Worm (Caenorhabditis elegans): Measurements from ENCODE around the gene nhr-145.

nhr-145 gene

DNA sequence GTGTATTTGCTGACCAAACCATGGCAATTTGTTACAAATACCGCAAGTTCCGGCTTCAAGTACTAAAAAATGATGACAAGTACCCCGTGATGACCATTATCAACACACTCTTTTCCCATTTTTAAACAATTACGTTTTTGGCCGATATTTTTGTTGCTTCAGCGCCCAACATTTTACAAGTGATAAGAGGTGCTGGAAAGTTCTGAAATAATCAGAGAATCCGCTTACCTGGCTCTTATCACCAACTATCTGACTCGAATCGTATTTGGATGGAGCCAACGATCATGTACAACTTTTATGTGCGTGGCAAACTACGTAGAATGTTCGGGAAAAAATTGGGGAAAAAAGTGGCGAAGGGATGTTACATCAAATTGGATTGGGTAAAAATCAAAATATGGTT lies 34.2 kb upstream of the nhr-145 start:
- TF ChIP-seq crh-2 (tag; optimal IDR thresholded peaks at IDR 0.05) (peak; percentile 86), fos-1 (tag; optimal IDR thresholded peaks at IDR 0.05) (peak; percentile 65), lin-11 (tag; optimal IDR thresholded peaks at IDR 0.05) (no peak), lsy-2 (tag; optimal IDR thresholded peaks at IDR 0.05) (no peak), blmp-1 (tag; optimal IDR thresholded peaks at IDR 0.05; ENCODE audit: insufficient read depth) (no peak), sma-3 (GFP tag; optimal IDR thresholded peaks at IDR 0.05) (peak; percentile 29), gmeb-1 (tag; optimal IDR thresholded peaks at IDR 0.05) (peak; percentile 39), C34F6.9 (tag; optimal IDR thresholded peaks at IDR 0.05) (no peak), skn-1 (tag; optimal IDR thresholded peaks at IDR 0.05) (peak; percentile 24), nhr-11 (tag; optimal IDR thresholded peaks at IDR 0.05) (no peak), nhr-77 (tag; optimal IDR thresholded peaks at IDR 0.05) (no peak)

DNA sequence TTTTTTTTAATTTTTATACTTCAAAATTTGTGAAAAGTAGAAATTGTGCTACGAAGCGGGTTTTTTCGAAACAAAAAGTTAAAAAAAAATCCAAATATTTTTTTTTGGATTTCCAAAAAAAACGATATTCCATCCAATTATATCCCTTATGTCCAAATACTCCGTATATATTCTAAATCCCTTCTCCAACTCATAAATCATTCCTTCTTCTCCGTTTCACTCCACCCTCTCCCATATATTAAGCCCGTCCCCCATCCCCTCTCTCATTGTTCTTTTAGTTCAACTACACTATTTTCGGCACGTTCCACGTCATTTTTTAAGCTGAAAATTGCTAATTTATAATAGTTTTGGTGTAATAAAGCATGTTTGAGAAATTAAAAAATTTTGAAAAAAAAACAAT lies 29.9 kb upstream of the nhr-145 start:
- TF ChIP-seq egl-27 (tag; optimal IDR thresholded peaks at IDR 0.05) (no peak), mab-5 (tag; optimal IDR thresholded peaks at IDR 0.05) (peak; percentile 80), unc-55 (GFP tag; optimal IDR thresholded peaks at IDR 0.05) (peak; percentile 66)

DNA sequence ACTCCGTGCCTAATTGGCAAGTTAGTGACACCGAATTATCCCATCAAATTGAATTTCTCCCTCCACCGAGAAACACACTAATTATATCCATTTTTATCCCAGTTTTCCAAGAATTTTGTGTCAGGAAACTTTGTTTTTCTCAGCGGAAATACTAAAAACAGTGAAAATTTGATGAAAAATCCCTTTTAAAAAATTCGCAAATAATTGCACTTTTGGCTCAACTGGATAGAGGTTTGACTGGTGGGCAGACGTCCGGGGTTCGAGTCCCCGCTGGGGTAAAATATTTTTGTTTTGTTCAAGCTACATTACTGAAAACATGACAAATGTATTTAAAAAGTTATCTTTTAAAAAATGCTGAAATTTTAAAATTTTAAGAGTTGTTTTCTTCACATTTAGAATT lies 29.4 kb upstream of the nhr-145 start:
- TF ChIP-seq mab-5 (tag; optimal IDR thresholded peaks at IDR 0.05) (no peak), lin-11 (tag; optimal IDR thresholded peaks at IDR 0.05) (no peak), unc-55 (GFP tag; optimal IDR thresholded peaks at IDR 0.05) (no peak), F13H6.1 (tag; optimal IDR thresholded peaks at IDR 0.05) (no peak), nhr-6 (tag; optimal IDR thresholded peaks at IDR 0.05) (no peak), gmeb-1 (tag; optimal IDR thresholded peaks at IDR 0.05) (no peak), nhr-10 (tag; optimal IDR thresholded peaks at IDR 0.05) (no peak), egl-27 (tag; optimal IDR thresholded peaks at IDR 0.05) (no peak), elt-1 (tag; optimal IDR thresholded peaks at IDR 0.05) (no peak), lin-13 (GFP tag; optimal IDR thresholded peaks at IDR 0.05) (no peak)

DNA sequence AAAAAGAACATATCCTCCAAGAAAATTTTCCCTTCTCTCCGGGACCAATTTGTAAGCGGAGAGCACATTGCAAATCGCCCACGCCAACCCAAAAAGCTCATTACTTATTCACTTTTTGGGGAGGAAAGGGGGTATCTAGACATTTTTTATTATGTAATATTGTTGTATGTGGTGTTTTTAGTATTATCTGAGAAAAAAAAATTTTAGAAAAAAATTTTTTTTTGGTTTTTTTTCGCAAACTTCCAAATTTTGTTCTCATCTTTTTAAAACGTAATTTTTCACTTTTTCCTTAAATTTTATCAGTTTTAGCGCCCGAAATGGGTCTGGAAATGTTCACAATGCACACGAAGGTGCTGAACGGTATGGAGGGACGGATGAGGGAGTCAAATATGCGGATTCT lies 27.6 kb upstream of the nhr-145 start, which contains the start of gene twk-46:
Gene twk-46, plus strand, starts transcription at position 301 of the 400 bp plus-strand sequence.
- TF ChIP-seq ztf-4 (tag; optimal IDR thresholded peaks at IDR 0.05) (no peak), fos-1 (tag; optimal IDR thresholded peaks at IDR 0.05) (no peak), elt-1 (tag; optimal IDR thresholded peaks at IDR 0.05) (no peak), nhr-11 (tag; optimal IDR thresholded peaks at IDR 0.05) (no peak), unc-55 (GFP tag; optimal IDR thresholded peaks at IDR 0.05) (no peak), ztf-1 (GFP tag; conservative IDR thresholded peaks at IDR 0.05) (no peak), unc-62 (GFP tag; optimal IDR thresholded peaks at IDR 0.05) (no peak), nhr-77 (tag; optimal IDR thresholded peaks at IDR 0.05) (no peak), snpc-4 (tag; optimal IDR thresholded peaks at IDR 0.05) (no peak)

DNA sequence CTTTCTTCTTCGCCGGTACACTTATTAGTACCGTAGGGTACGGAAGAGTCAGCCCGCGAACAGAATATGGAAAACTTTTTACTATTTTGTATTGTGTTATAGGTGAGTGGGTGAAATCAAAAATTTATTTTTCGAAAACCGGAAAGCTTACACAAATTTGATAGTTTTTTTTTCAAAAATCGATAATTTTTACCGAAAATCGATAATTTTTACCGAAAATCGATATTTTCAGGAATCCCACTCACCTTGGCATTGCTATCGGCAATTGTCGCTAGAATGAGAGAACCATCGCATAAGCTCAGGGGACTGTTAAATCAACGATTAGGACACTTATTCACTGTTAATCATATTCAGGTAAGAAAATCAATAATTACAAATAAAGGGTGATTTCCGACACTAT lies 24.2 kb upstream of the nhr-145 start:
- TF ChIP-seq sma-3 (GFP tag; optimal IDR thresholded peaks at IDR 0.05) (no peak), ceh-16 (tag; optimal IDR thresholded peaks at IDR 0.05) (no peak), nhr-25 (tag; optimal IDR thresholded peaks at IDR 0.05) (no peak), lin-11 (tag; optimal IDR thresholded peaks at IDR 0.05) (no peak)

DNA sequence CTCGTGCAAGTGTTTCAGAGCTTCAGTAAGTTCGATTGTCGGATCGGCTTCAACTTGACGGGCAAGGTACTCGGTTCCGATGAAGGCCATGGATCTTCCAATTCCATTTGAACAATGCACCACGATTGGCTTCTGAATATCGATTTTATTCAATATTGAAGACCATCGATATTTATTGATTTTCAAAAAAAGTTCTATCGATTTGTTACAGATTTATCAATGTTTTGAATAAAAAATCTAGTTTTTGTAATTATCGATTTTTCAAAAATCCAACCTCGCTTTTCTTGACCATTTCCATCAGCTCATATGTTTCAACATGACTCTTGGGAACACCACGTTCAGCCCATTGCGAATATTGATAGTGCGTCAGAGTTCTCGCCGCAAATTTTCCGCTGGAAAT lies 18.6 kb upstream of the nhr-145 start:
- TF ChIP-seq zag-1 (tag; optimal IDR thresholded peaks at IDR 0.05): no peak
- TF ChIP-seq ztf-11 (tag; optimal IDR thresholded peaks at IDR 0.05): no peak
- TF ChIP-seq elt-3 (tag; optimal IDR thresholded peaks at IDR 0.05): no peak
- no peak for TF ChIP-seq nhr-23 (tag; optimal IDR thresholded peaks at IDR 0.05)
- no peak for TF ChIP-seq nhr-12 (tag; optimal IDR thresholded peaks at IDR 0.05)
- TF ChIP-seq mbf-1 (tag; optimal IDR thresholded peaks at IDR 0.05): no peak
- no peak for TF ChIP-seq mab-5 (tag; optimal IDR thresholded peaks at IDR 0.05)
- TF ChIP-seq crh-2 (tag; optimal IDR thresholded peaks at IDR 0.05): no peak
- no peak for TF ChIP-seq Y55F3AM.14 (GFP tag; optimal IDR thresholded peaks at IDR 0.05)
- TF ChIP-seq snpc-4 (tag; optimal IDR thresholded peaks at IDR 0.05): no peak
- TF ChIP-seq R02D3.7 (tag; optimal IDR thresholded peaks at IDR 0.05): no peak
- TF ChIP-seq nhr-237 (tag; optimal IDR thresholded peaks at IDR 0.05): no peak
- TF ChIP-seq mdl-1 (tag; optimal IDR thresholded peaks at IDR 0.05): no peak
- TF ChIP-seq ztf-1 (GFP tag; conservative IDR thresholded peaks at IDR 0.05): no peak
- TF ChIP-seq alr-1 (tag; optimal IDR thresholded peaks at IDR 0.05): no peak

All from whole organism, L2 larva.